Fruit fly (Drosophila melanogaster): ENCODE data around the gene dj.

Gene dj

dm6 chr3R:7033707-7034106 is 25.4 kb upstream of the dj start:
- TF ChIP-seq rn (GFP tag; IDR thresholded peaks at IDR 0.05) (no peak), CG17806 (tag; optimal IDR thresholded peaks at IDR 0.05) (no peak), CG32121 (GFP tag; IDR thresholded peaks at IDR 0.05) (no peak), Pif1A (GFP tag; optimal IDR thresholded peaks at IDR 0.05) (no peak), CG8159 (tag; optimal IDR thresholded peaks at IDR 0.05) (no peak), Snoo (tag; optimal IDR thresholded peaks at IDR 0.05) (no peak), CG4496 (GFP tag; IDR thresholded peaks at IDR 0.05) (no peak), D1 (tag; optimal IDR thresholded peaks at IDR 0.05) (no peak), CG9948 (tag; optimal IDR thresholded peaks at IDR 0.05) (no peak)

DNA sequence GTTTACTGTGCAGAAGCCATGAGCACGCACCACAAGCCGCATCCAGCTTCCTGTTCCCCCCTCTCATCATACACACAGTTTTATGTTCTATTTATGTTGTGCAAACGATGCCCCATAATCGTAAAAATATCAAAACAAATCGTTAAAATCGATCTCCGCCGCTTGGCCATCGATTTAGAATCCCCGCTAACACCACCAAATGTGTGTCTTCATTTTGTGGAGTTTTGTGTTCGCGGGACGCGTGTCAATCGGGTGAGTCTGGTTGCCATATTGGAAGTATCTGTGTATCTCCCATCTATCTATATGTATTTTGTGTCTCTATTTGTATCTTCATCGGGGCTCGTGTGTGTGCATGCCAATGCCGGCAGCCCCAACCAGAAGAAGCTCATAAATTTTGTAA is 24.7 kb upstream of the dj start:
- TF ChIP-seq CG12605 (GFP tag; IDR thresholded peaks at IDR 0.05) = no peak
- TF ChIP-seq CG8301 (tag; optimal IDR thresholded peaks at IDR 0.05) = no peak
- TF ChIP-seq CG10348 (GFP tag; IDR thresholded peaks at IDR 0.05) = no peak
- TF ChIP-seq rn (GFP tag; IDR thresholded peaks at IDR 0.05) = no peak
- no peak for TF ChIP-seq fd96Ca (GFP tag; IDR thresholded peaks at IDR 0.05)
- TF ChIP-seq gl (tag; optimal IDR thresholded peaks at IDR 0.05) = no peak
- no peak for TF ChIP-seq CG15710 (tag; optimal IDR thresholded peaks at IDR 0.05)
- TF ChIP-seq EcR (GFP tag; optimal IDR thresholded peaks at IDR 0.05) = no peak
- TF ChIP-seq Pif1B (GFP tag; optimal IDR thresholded peaks at IDR 0.05) = no peak
- no peak for TF ChIP-seq CG13204 (GFP tag; optimal IDR thresholded peaks at IDR 0.05)
- TF ChIP-seq CG32121 (GFP tag; IDR thresholded peaks at IDR 0.05) = no peak
- no peak for TF ChIP-seq CG8159 (tag; optimal IDR thresholded peaks at IDR 0.05)
- TF ChIP-seq Snoo (tag; optimal IDR thresholded peaks at IDR 0.05) = no peak
- TF ChIP-seq Pif1A (GFP tag; optimal IDR thresholded peaks at IDR 0.05) = no peak
- TF ChIP-seq CG4496 (GFP tag; IDR thresholded peaks at IDR 0.05) = no peak
- TF ChIP-seq D1 (tag; optimal IDR thresholded peaks at IDR 0.05) = no peak
- no peak for TF ChIP-seq CG17806 (tag; optimal IDR thresholded peaks at IDR 0.05)
- TF ChIP-seq CG14655 (GFP tag; optimal IDR thresholded peaks at IDR 0.05) = no peak
- no peak for TF ChIP-seq Ets98B (GFP tag; IDR thresholded peaks at IDR 0.05)

dm6 chr3R:7035703-7036266 is 23.3 kb upstream of the dj start:
- no peak for TF ChIP-seq Pif1B (GFP tag; optimal IDR thresholded peaks at IDR 0.05)
- no peak for TF ChIP-seq CG14655 (GFP tag; optimal IDR thresholded peaks at IDR 0.05)

dm6 chr3R:7037250-7037802 is 21.8 kb upstream of the dj start:
- no peak for TF ChIP-seq D1 (tag; optimal IDR thresholded peaks at IDR 0.05)
- TF ChIP-seq CG4496 (GFP tag; IDR thresholded peaks at IDR 0.05) = peak; percentile 9; the same call in 1 of the 3 replicates
- TF ChIP-seq CG32121 (GFP tag; IDR thresholded peaks at IDR 0.05) = no peak
- no peak for TF ChIP-seq CG34367 (tag; optimal IDR thresholded peaks at IDR 0.05)
- peak; percentile 5 for TF ChIP-seq CG8159 (tag; optimal IDR thresholded peaks at IDR 0.05)
- no peak for TF ChIP-seq Ets98B (GFP tag; IDR thresholded peaks at IDR 0.05)
- TF ChIP-seq EcR (GFP tag; optimal IDR thresholded peaks at IDR 0.05) = no peak
- peak; percentile 17 for TF ChIP-seq Pif1A (GFP tag; optimal IDR thresholded peaks at IDR 0.05)
- no peak for TF ChIP-seq rn (GFP tag; IDR thresholded peaks at IDR 0.05)
- TF ChIP-seq CG12605 (GFP tag; IDR thresholded peaks at IDR 0.05) = no peak
- TF ChIP-seq CG8301 (tag; optimal IDR thresholded peaks at IDR 0.05) = no peak
- no peak for TF ChIP-seq CG13204 (GFP tag; optimal IDR thresholded peaks at IDR 0.05)
- TF ChIP-seq Pif1B (GFP tag; optimal IDR thresholded peaks at IDR 0.05) = peak; percentile 7
- peak; percentile 8 for TF ChIP-seq CG14655 (GFP tag; optimal IDR thresholded peaks at IDR 0.05)
- no peak for TF ChIP-seq CG9948 (tag; optimal IDR thresholded peaks at IDR 0.05)
- no peak for TF ChIP-seq gl (tag; optimal IDR thresholded peaks at IDR 0.05)
- no peak for TF ChIP-seq Snoo (tag; optimal IDR thresholded peaks at IDR 0.05)
- TF ChIP-seq CG17806 (tag; optimal IDR thresholded peaks at IDR 0.05) = no peak
- TF ChIP-seq fd96Ca (GFP tag; IDR thresholded peaks at IDR 0.05) = peak; percentile 41; the same call in 1 of the 3 replicates
- no peak for TF ChIP-seq CG15710 (tag; optimal IDR thresholded peaks at IDR 0.05)
- no peak for TF ChIP-seq CG10348 (GFP tag; IDR thresholded peaks at IDR 0.05)

- TF ChIP-seq Snoo (tag; optimal IDR thresholded peaks at IDR 0.05) (no peak), CG12605 (GFP tag; IDR thresholded peaks at IDR 0.05) (no peak), CG8159 (tag; optimal IDR thresholded peaks at IDR 0.05) (peak; percentile 72)
Measured at dm6 chr3R:7040894-7041293, 18.2 kb upstream of the dj start.

DNA sequence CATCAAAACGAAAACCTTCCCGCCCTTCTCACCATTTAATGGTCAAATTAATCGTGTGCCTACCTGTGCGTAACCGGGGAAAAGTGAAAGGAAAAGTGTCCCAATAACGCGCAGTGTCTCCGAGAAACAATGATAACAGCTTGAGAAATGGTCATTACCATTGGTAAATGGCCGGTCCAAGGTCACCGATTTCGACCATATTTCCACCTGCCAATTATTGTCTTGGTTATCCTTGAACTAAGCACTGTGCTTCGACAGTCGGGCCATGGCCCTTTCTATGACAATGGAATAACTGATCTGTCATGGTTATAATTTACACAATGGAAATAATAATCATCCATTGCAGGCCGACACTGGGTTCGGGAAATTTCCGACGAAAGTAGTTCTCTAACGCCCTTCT is 15.1 kb upstream of the dj start:
- TF ChIP-seq D1 (tag; optimal IDR thresholded peaks at IDR 0.05) = no peak
- no peak for TF ChIP-seq fd96Ca (GFP tag; IDR thresholded peaks at IDR 0.05)
- TF ChIP-seq CG9948 (tag; optimal IDR thresholded peaks at IDR 0.05) = no peak
- TF ChIP-seq Pif1B (GFP tag; optimal IDR thresholded peaks at IDR 0.05) = no peak
- no peak for TF ChIP-seq EcR (GFP tag; optimal IDR thresholded peaks at IDR 0.05)
- no peak for TF ChIP-seq gl (tag; optimal IDR thresholded peaks at IDR 0.05)
- TF ChIP-seq CG15710 (tag; optimal IDR thresholded peaks at IDR 0.05) = no peak

DNA sequence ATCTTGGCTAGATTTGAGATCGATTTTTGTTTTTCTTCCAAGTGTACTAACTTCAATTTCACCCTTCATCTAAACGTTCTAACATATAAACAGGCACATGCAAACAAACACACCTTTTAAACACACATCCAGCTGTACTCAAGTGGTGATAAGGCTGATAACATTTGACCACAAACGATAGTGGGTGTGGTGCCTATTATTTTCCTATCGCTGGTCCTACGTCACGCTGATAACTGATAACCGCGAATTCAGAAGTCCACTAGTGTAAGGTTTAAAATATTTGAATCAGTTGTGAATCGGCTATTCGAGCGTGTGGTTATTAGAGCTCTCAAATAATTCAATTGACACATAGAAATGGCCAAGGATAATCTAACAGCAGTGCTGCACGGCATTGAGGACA is 6.9 kb upstream of the dj start, which contains the start of gene Sodh1:
Gene Sodh1, plus strand, starts transcription at position 94 of the 400 bp plus-strand sequence.
- no peak for TF ChIP-seq rn (GFP tag; IDR thresholded peaks at IDR 0.05)

Measured in whole organism, pupa.